Fruit fly (Drosophila melanogaster) whole organism, prepupa: Measurements from ENCODE around the gene CG31368.

Source experiments
- Blimp-1 ChIP-seq: fragments of 200-800 bp; sonication (Bioruptor generic); optimal IDR thresholded peaks from 3 replicates; lab custom pipeline; 2017; ENCODE audit warnings: missing biosample characterization, missing genetic modification characterization, mild to moderate bottlenecking, moderate library complexity, missing genetic modification reagents
- CG10631 ChIP-seq: fragments of 200-800 bp; sonication (Bioruptor generic); optimal IDR thresholded peaks from 2 replicates; lab custom pipeline; 2016; ENCODE audit warnings: missing biosample characterization, missing genetic modification characterization
- CG10669 ChIP-seq: fragments of 200-800 bp; sonication (Bioruptor generic); optimal IDR thresholded peaks from 3 replicates; lab custom pipeline; 2018; ENCODE audit warnings: missing biosample characterization, mild to moderate bottlenecking, missing genetic modification characterization, moderate library complexity
- CG11294 ChIP-seq: fragments of 200-800 bp; sonication (Bioruptor generic); IDR thresholded peaks from 2 replicates; pipeline ENCODE4 v1.3.6; 2022; ENCODE audit warnings: missing biosample characterization, missing genetic modification characterization
- CG11762 ChIP-seq: fragments of 200-800 bp; sonication (Bioruptor generic); optimal IDR thresholded peaks from 3 replicates; lab custom pipeline; 2016; ENCODE audit warnings: missing biosample characterization, missing genetic modification characterization; ENCODE audit not compliant: insufficient read depth
- CG11902 ChIP-seq: fragments of 200-800 bp; sonication (Bioruptor generic); optimal IDR thresholded peaks from 3 replicates; lab custom pipeline; 2016; ENCODE audit warnings: missing biosample characterization, missing genetic modification characterization
- CG15336 ChIP-seq: fragments of 200-800 bp; sonication (Bioruptor generic); IDR thresholded peaks from 2 replicates; pipeline ENCODE4 v1.3.6; 2022; ENCODE audit warnings: missing biosample characterization, missing genetic modification characterization
- CG16779 ChIP-seq: fragments of 200-800 bp; sonication (Bioruptor generic); optimal IDR thresholded peaks from 3 replicates; lab custom pipeline; 2017; ENCODE audit warnings: missing biosample characterization, mild to moderate bottlenecking, missing genetic modification characterization
- CG3032 ChIP-seq: fragments of 200-800 bp; optimal IDR thresholded peaks from 2 replicates; lab custom pipeline; 2019; ENCODE audit warnings: missing biosample characterization, mild to moderate bottlenecking, missing genetic modification characterization, moderate library complexity
- CG31627 ChIP-seq: fragments of 200-800 bp; sonication (Bioruptor generic); optimal IDR thresholded peaks from 3 replicates; lab custom pipeline; 2016; ENCODE audit warnings: missing biosample characterization, missing genetic modification characterization
- CG32006 ChIP-seq: fragments of 200-800 bp; sonication (Bioruptor generic); optimal IDR thresholded peaks from 3 replicates; lab custom pipeline; 2017; ENCODE audit warnings: missing biosample characterization, mild to moderate bottlenecking, missing genetic modification characterization
- CG34406 ChIP-seq: fragments of 200-800 bp; sonication (Bioruptor generic); optimal IDR thresholded peaks from 3 replicates; lab custom pipeline; 2016; ENCODE audit warnings: missing biosample characterization, missing genetic modification characterization
- CG3919 ChIP-seq: fragments of 200-800 bp; sonication (Bioruptor generic); optimal IDR thresholded peaks from 3 replicates; lab custom pipeline; 2016; ENCODE audit warnings: missing biosample characterization, missing genetic modification characterization
- CG6163 ChIP-seq: fragments of 200-800 bp; sonication (Bioruptor generic); IDR thresholded peaks from 3 replicates; pipeline ENCODE4 v1.3.6; 2022; ENCODE audit warnings: missing biosample characterization, missing genetic modification characterization
- CG6792 ChIP-seq: fragments of 200-800 bp; sonication (Bioruptor generic); optimal IDR thresholded peaks from 3 replicates; lab custom pipeline; 2016; ENCODE audit warnings: missing biosample characterization, missing genetic modification characterization
- CG6808 ChIP-seq: fragments of 200-800 bp; sonication (Bioruptor generic); optimal IDR thresholded peaks from 3 replicates; lab custom pipeline; 2017; ENCODE audit warnings: missing biosample characterization, missing genetic modification characterization, mild to moderate bottlenecking, moderate library complexity, missing genetic modification reagents
- CG6854 ChIP-seq: fragments of 200-800 bp; sonication (Bioruptor generic); optimal IDR thresholded peaks from 2 replicates; lab custom pipeline; 2017; ENCODE audit warnings: missing biosample characterization, mild to moderate bottlenecking, missing genetic modification characterization
- CG7368 ChIP-seq: fragments of 200-800 bp; sonication (Bioruptor generic); optimal IDR thresholded peaks from 3 replicates; lab custom pipeline; 2016; ENCODE audit warnings: missing biosample characterization, missing genetic modification characterization
- CG8119 ChIP-seq: fragments of 200-800 bp; sonication (Bioruptor generic); IDR thresholded peaks from 3 replicates; pipeline ENCODE4 v1.3.6; 2022; ENCODE audit warnings: missing biosample characterization, missing genetic modification characterization
- CG8319 ChIP-seq: fragments of 200-800 bp; sonication (Bioruptor generic); optimal IDR thresholded peaks from 3 replicates; lab custom pipeline; 2016; ENCODE audit warnings: missing biosample characterization, missing genetic modification characterization
- CG8632 ChIP-seq: fragments of 200-800 bp; sonication (Bioruptor generic); optimal IDR thresholded peaks from 3 replicates; lab custom pipeline; 2016; ENCODE audit warnings: missing biosample characterization, missing genetic modification characterization
- CG9139 ChIP-seq: fragments of 200-800 bp; sonication (Bioruptor generic); optimal IDR thresholded peaks from 3 replicates; lab custom pipeline; 2017; ENCODE audit warnings: missing biosample characterization, mild to moderate bottlenecking, missing genetic modification characterization
- Eip75B ChIP-seq: fragments of 200-800 bp; sonication (Bioruptor generic); optimal IDR thresholded peaks from 3 replicates; lab custom pipeline; 2016; ENCODE audit warnings: missing biosample characterization, missing genetic modification characterization
- Eip78C ChIP-seq: fragments of 200-800 bp; sonication (Bioruptor generic); peaks from one replicate; lab custom pipeline; 2016; ENCODE audit warnings: missing biosample characterization, missing genetic modification characterization
- Eip93F ChIP-seq: fragments of 200-800 bp; sonication (Bioruptor generic); optimal IDR thresholded peaks from 2 replicates; lab custom pipeline; 2016; ENCODE audit warnings: missing biosample characterization, mild to moderate bottlenecking, missing genetic modification characterization
- Ets21C ChIP-seq: fragments of 200-800 bp; sonication (Bioruptor generic); optimal IDR thresholded peaks from 3 replicates; lab custom pipeline; 2016; ENCODE audit warnings: missing biosample characterization, missing genetic modification characterization
- Gug ChIP-seq: fragments of 200-800 bp; sonication (Bioruptor generic); IDR thresholded peaks from 2 replicates; pipeline ENCODE4 v1.3.6; 2022; ENCODE audit warnings: missing biosample characterization, missing genetic modification characterization
- Hr39 ChIP-seq: fragments of 200-800 bp; sonication (Bioruptor generic); optimal IDR thresholded peaks from 2 replicates; lab custom pipeline; 2016; ENCODE audit warnings: missing biosample characterization, missing genetic modification characterization
- Hr4 ChIP-seq: fragments of 200-800 bp; sonication (Bioruptor generic); optimal IDR thresholded peaks from 3 replicates; lab custom pipeline; 2016; ENCODE audit warnings: missing biosample characterization, missing genetic modification characterization
- Met ChIP-seq: fragments of 200-800 bp; sonication (Bioruptor generic); optimal IDR thresholded peaks from 3 replicates; lab custom pipeline; 2016; ENCODE audit warnings: missing biosample characterization, missing genetic modification characterization
- OdsH ChIP-seq: fragments of 200-800 bp; sonication (Bioruptor generic); optimal IDR thresholded peaks from 3 replicates; lab custom pipeline; 2016; ENCODE audit warnings: missing biosample characterization, missing genetic modification characterization
- Smox ChIP-seq: fragments of 200-800 bp; sonication (Bioruptor generic); optimal IDR thresholded peaks from 3 replicates; lab custom pipeline; 2016; ENCODE audit warnings: missing biosample characterization, missing genetic modification characterization
- Sox102F ChIP-seq: fragments of 200-800 bp; sonication (Bioruptor generic); optimal IDR thresholded peaks from 2 replicates; lab custom pipeline; 2016; ENCODE audit warnings: missing biosample characterization, mild to moderate bottlenecking, missing genetic modification characterization
- Sox14 ChIP-seq: fragments of 200-800 bp; sonication (Bioruptor generic); optimal IDR thresholded peaks from 3 replicates; lab custom pipeline; 2016; ENCODE audit warnings: missing biosample characterization, missing genetic modification characterization
- acj6 ChIP-seq: fragments of 200-800 bp; sonication (Bioruptor generic); optimal IDR thresholded peaks from 3 replicates; lab custom pipeline; 2016; ENCODE audit warnings: missing biosample characterization, missing genetic modification characterization
- cyc ChIP-seq: fragments of 200-800 bp; sonication (Bioruptor generic); optimal IDR thresholded peaks from 3 replicates; lab custom pipeline; 2016; ENCODE audit warnings: missing biosample characterization, missing genetic modification characterization
- dac ChIP-seq: fragments of 200-800 bp; sonication (Bioruptor generic); optimal IDR thresholded peaks from 2 replicates; lab custom pipeline; 2017; ENCODE audit warnings: missing biosample characterization, mild to moderate bottlenecking, missing genetic modification characterization
- esn ChIP-seq: fragments of 200-800 bp; sonication (Bioruptor generic); optimal IDR thresholded peaks from 2 replicates; lab custom pipeline; 2016; ENCODE audit warnings: missing biosample characterization, mild to moderate bottlenecking, missing genetic modification characterization, moderate library complexity
- fd59A ChIP-seq: fragments of 200-800 bp; sonication (Bioruptor generic); optimal IDR thresholded peaks from 2 replicates; lab custom pipeline; 2017; ENCODE audit warnings: missing biosample characterization, mild to moderate bottlenecking, missing genetic modification characterization, missing genetic modification reagents
- fd85E ChIP-seq: fragments of 200-800 bp; sonication (Bioruptor generic); optimal IDR thresholded peaks from 3 replicates; lab custom pipeline; 2016; ENCODE audit warnings: missing biosample characterization, missing genetic modification characterization
- fkh ChIP-seq: fragments of 200-800 bp; sonication (Bioruptor generic); optimal IDR thresholded peaks from 3 replicates; lab custom pipeline; 2017; ENCODE audit warnings: missing biosample characterization, mild to moderate bottlenecking, missing genetic modification characterization, moderate library complexity
- net ChIP-seq: fragments of 200-800 bp; sonication (Bioruptor generic); optimal IDR thresholded peaks from 3 replicates; lab custom pipeline; 2016; ENCODE audit warnings: missing biosample characterization, missing genetic modification characterization
- pdm3 ChIP-seq: fragments of 200-800 bp; sonication (Bioruptor generic); optimal IDR thresholded peaks from 3 replicates; lab custom pipeline; 2016; ENCODE audit warnings: missing biosample characterization, missing genetic modification characterization
- salr ChIP-seq, 2 experiments: fragments of 200-800 bp; sonication (Bioruptor generic); optimal IDR thresholded peaks; 3 replicates each; lab custom pipeline; 2016 to 2018; ENCODE audit warnings: missing biosample characterization in 2 of 2, missing genetic modification characterization in 2 of 2, mild to moderate bottlenecking in 1 of 2
- spab ChIP-seq: fragments of 200-800 bp; sonication (Bioruptor generic); optimal IDR thresholded peaks from 2 replicates; lab custom pipeline; 2017; ENCODE audit warnings: missing biosample characterization, mild to moderate bottlenecking, missing genetic modification characterization, missing genetic modification reagents
- ss ChIP-seq, 2 experiments: fragments of 200-800 bp; sonication (Bioruptor generic); optimal IDR thresholded peaks; 2 replicates in 1 of 2; 3 replicates in 1 of 2; lab custom pipeline; 2017 to 2018; ENCODE audit warnings: mild to moderate bottlenecking in 2 of 2, missing biosample characterization in 2 of 2, missing genetic modification characterization in 2 of 2, moderate library complexity in 1 of 2
- svp ChIP-seq: fragments of 200-800 bp; sonication (Bioruptor generic); peaks from one replicate; lab custom pipeline; 2016; ENCODE audit warnings: missing biosample characterization, missing genetic modification characterization
- vri ChIP-seq: fragments of 200-800 bp; sonication (Bioruptor generic); optimal IDR thresholded peaks from 3 replicates; lab custom pipeline; 2016; ENCODE audit warnings: missing biosample characterization, mild to moderate bottlenecking, missing genetic modification characterization

The CG31368 gene

dm6 chr3R:11859534-11860254, 22.9 kb upstream of the CG31368 start (continued):
- TF ChIP-seq CG3032 (tag; lab: Kevin White, UChicago) (peak; percentile 33), CG10631 (GFP tag; lab: Kevin White, UChicago) (peak; percentile 45), CG6808 (peak; percentile 46), CG7368 (GFP tag; lab: Kevin White, UChicago) (peak; percentile 35), Ets21C (GFP tag; lab: Kevin White, UChicago) (peak; percentile 34), CG6792 (peak; percentile 26), spab (no peak), cyc (peak; percentile 62), CG11762 (GFP tag; lab: Kevin White, UChicago) (no peak)
- TF ChIP-seq, all 60 proteins: peak for 40

DNA sequence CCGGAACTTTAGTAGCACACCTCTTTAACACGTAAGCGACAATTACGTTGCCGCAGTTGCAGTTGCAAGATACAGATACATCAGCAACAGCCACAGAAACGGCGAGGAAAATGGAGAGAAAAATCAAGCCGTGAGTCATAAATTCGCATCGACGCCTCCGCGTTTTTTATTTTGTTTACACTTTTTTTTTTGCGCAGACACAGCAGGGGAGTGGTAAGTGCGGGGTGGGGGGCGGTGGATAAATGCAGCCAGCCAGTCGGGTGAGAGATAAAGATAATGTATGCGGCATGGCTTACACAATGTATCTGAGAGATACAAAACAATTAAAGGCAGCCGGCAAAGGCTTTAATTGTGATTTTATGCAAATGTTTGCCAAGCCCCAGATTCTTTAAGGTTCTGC, 17.5 kb upstream of the CG31368 start:
- no peak for TF ChIP-seq CG11902 (GFP tag; lab: Kevin White, UChicago)
- TF ChIP-seq CG3919 (GFP tag; lab: Kevin White, UChicago) = no peak
- no peak for TF ChIP-seq CG11294
- 0 out of 2 replicates have a peak, but pooled peaks have one; percentile 21 for TF ChIP-seq CG15336 (GFP tag; lab: Robert Waterston, UW)
- TF ChIP-seq CG34406 (GFP tag; lab: Kevin White, UChicago) = no peak
- TF ChIP-seq CG8319 (GFP tag; lab: Kevin White, UChicago) = no peak
- no peak for TF ChIP-seq CG32006 (GFP tag; lab: Kevin White, UChicago)
- no peak for TF ChIP-seq CG6792
- TF ChIP-seq CG3032 (tag; lab: Kevin White, UChicago) = peak; percentile 0
- TF ChIP-seq ss (GFP tag; optimal IDR thresholded peaks at IDR 0.05; lab: Kevin White, UChicago) = peak; percentile 66 to 75
- TF ChIP-seq CG8632 (GFP tag; lab: Kevin White, UChicago) = no peak
- TF ChIP-seq OdsH (GFP tag; lab: Kevin White, UChicago) = no peak
- peak; percentile 65; the same call in 1 of the 3 replicates for TF ChIP-seq CG6163 (GFP tag; lab: Robert Waterston, UW)
- TF ChIP-seq Gug (GFP tag; lab: Robert Waterston, UW) = no peak
- TF ChIP-seq Sox102F = no peak
- TF ChIP-seq CG6854 = no peak
- TF ChIP-seq CG10669 = peak; percentile 35
- TF ChIP-seq salr (GFP tag; optimal IDR thresholded peaks at IDR 0.05; lab: Kevin White, UChicago) = peak in 1 of 2 experiments; percentile 27
- no peak for TF ChIP-seq pdm3
- TF ChIP-seq Met = no peak
- TF ChIP-seq svp (GFP tag; lab: Kevin White, UChicago) = no peak
- no peak for TF ChIP-seq CG16779 (tag; lab: Kevin White, UChicago)
- no peak for TF ChIP-seq Eip93F (GFP tag; lab: Kevin White, UChicago)
- TF ChIP-seq Hr4 (GFP tag; lab: Kevin White, UChicago) = no peak
- TF ChIP-seq fd85E (GFP tag; lab: Kevin White, UChicago) = no peak
- no peak for TF ChIP-seq Ets21C (GFP tag; lab: Kevin White, UChicago)
- TF ChIP-seq Sox14 (GFP tag; lab: Kevin White, UChicago) = no peak
- peak; percentile 65 for TF ChIP-seq CG6808
- no peak for TF ChIP-seq CG11762 (GFP tag; lab: Kevin White, UChicago)
- no peak for TF ChIP-seq Hr39 (GFP tag; lab: Kevin White, UChicago)
- no peak for TF ChIP-seq Smox (GFP tag; lab: Kevin White, UChicago)
- TF ChIP-seq dac (GFP tag; lab: Kevin White, UChicago) = no peak
- TF ChIP-seq cyc = no peak
- TF ChIP-seq net (GFP tag; lab: Kevin White, UChicago) = no peak
- TF ChIP-seq Blimp-1 = no peak
- TF ChIP-seq esn = no peak
- TF ChIP-seq CG31627 (GFP tag; lab: Kevin White, UChicago) = no peak
- TF ChIP-seq CG9139 (GFP tag; lab: Kevin White, UChicago) = peak; percentile 49
- no peak for TF ChIP-seq CG7368 (GFP tag; lab: Kevin White, UChicago)
- no peak for TF ChIP-seq fkh (GFP tag; lab: Kevin White, UChicago)
- peak; percentile 31 for TF ChIP-seq fd59A
- no peak for TF ChIP-seq vri (GFP tag; lab: Kevin White, UChicago)
- no peak for TF ChIP-seq CG10631 (GFP tag; lab: Kevin White, UChicago)
- TF ChIP-seq Eip78C (GFP tag; lab: Kevin White, UChicago) = peak; percentile 46
- TF ChIP-seq acj6 (GFP tag; lab: Kevin White, UChicago) = no peak
- TF ChIP-seq CG8119 (GFP tag; lab: Robert Waterston, UW) = peak; percentile 40; the same call in 2 of the 3 replicates
- TF ChIP-seq Eip75B (GFP tag; lab: Kevin White, UChicago) = peak; percentile 3
